Fruit fly (Drosophila melanogaster) whole organism, prepupa: ENCODE data around the gene CG32313.
A peak's percentile ranks its signal among the peaks of the same experiment; 100 is the strongest.

Experiments used
- Blimp-1 ChIP-seq: fragments of 200-800 bp; sonication (Bioruptor generic); optimal IDR thresholded peaks from 3 replicates; lab custom pipeline; 2017; ENCODE audit warnings: missing biosample characterization, missing genetic modification characterization, mild to moderate bottlenecking, moderate library complexity, missing genetic modification reagents
- CG10631 ChIP-seq: fragments of 200-800 bp; sonication (Bioruptor generic); optimal IDR thresholded peaks from 2 replicates; lab custom pipeline; 2016; ENCODE audit warnings: missing biosample characterization, missing genetic modification characterization
- CG10669 ChIP-seq: fragments of 200-800 bp; sonication (Bioruptor generic); optimal IDR thresholded peaks from 3 replicates; lab custom pipeline; 2018; ENCODE audit warnings: missing biosample characterization, mild to moderate bottlenecking, missing genetic modification characterization, moderate library complexity
- CG11762 ChIP-seq: fragments of 200-800 bp; sonication (Bioruptor generic); optimal IDR thresholded peaks from 3 replicates; lab custom pipeline; 2016; ENCODE audit warnings: missing biosample characterization, missing genetic modification characterization; ENCODE audit not compliant: insufficient read depth
- CG11902 ChIP-seq: fragments of 200-800 bp; sonication (Bioruptor generic); optimal IDR thresholded peaks from 3 replicates; lab custom pipeline; 2016; ENCODE audit warnings: missing biosample characterization, missing genetic modification characterization
- CG1621 ChIP-seq: fragments of 200-800 bp; sonication (Bioruptor generic); optimal IDR thresholded peaks from 3 replicates; lab custom pipeline; 2018; ENCODE audit warnings: missing biosample characterization, mild to moderate bottlenecking, missing genetic modification characterization
- CG3032 ChIP-seq: fragments of 200-800 bp; optimal IDR thresholded peaks from 2 replicates; lab custom pipeline; 2019; ENCODE audit warnings: missing biosample characterization, mild to moderate bottlenecking, missing genetic modification characterization, moderate library complexity
- CG32006 ChIP-seq: fragments of 200-800 bp; sonication (Bioruptor generic); optimal IDR thresholded peaks from 3 replicates; lab custom pipeline; 2017; ENCODE audit warnings: missing biosample characterization, mild to moderate bottlenecking, missing genetic modification characterization
- CG3919 ChIP-seq: fragments of 200-800 bp; sonication (Bioruptor generic); optimal IDR thresholded peaks from 3 replicates; lab custom pipeline; 2016; ENCODE audit warnings: missing biosample characterization, missing genetic modification characterization
- CG6163 ChIP-seq: fragments of 200-800 bp; sonication (Bioruptor generic); IDR thresholded peaks from 3 replicates; pipeline ENCODE4 v1.3.6; 2022; ENCODE audit warnings: missing biosample characterization, missing genetic modification characterization
- CG6276 ChIP-seq: fragments of 200-800 bp; sonication (Bioruptor generic); optimal IDR thresholded peaks from 2 replicates; lab custom pipeline; 2017; ENCODE audit warnings: missing biosample characterization, mild to moderate bottlenecking, missing genetic modification characterization
- CG6808 ChIP-seq: fragments of 200-800 bp; sonication (Bioruptor generic); optimal IDR thresholded peaks from 3 replicates; lab custom pipeline; 2017; ENCODE audit warnings: missing biosample characterization, missing genetic modification characterization, mild to moderate bottlenecking, moderate library complexity, missing genetic modification reagents
- CG6854 ChIP-seq: fragments of 200-800 bp; sonication (Bioruptor generic); optimal IDR thresholded peaks from 2 replicates; lab custom pipeline; 2017; ENCODE audit warnings: missing biosample characterization, mild to moderate bottlenecking, missing genetic modification characterization
- CG7368 ChIP-seq: fragments of 200-800 bp; sonication (Bioruptor generic); optimal IDR thresholded peaks from 3 replicates; lab custom pipeline; 2016; ENCODE audit warnings: missing biosample characterization, missing genetic modification characterization
- CG8119 ChIP-seq: fragments of 200-800 bp; sonication (Bioruptor generic); IDR thresholded peaks from 3 replicates; pipeline ENCODE4 v1.3.6; 2022; ENCODE audit warnings: missing biosample characterization, missing genetic modification characterization
- CG8319 ChIP-seq: fragments of 200-800 bp; sonication (Bioruptor generic); optimal IDR thresholded peaks from 3 replicates; lab custom pipeline; 2016; ENCODE audit warnings: missing biosample characterization, missing genetic modification characterization
- CG8632 ChIP-seq: fragments of 200-800 bp; sonication (Bioruptor generic); optimal IDR thresholded peaks from 3 replicates; lab custom pipeline; 2016; ENCODE audit warnings: missing biosample characterization, missing genetic modification characterization
- CG9139 ChIP-seq: fragments of 200-800 bp; sonication (Bioruptor generic); optimal IDR thresholded peaks from 3 replicates; lab custom pipeline; 2017; ENCODE audit warnings: missing biosample characterization, mild to moderate bottlenecking, missing genetic modification characterization
- Eip78C ChIP-seq: fragments of 200-800 bp; sonication (Bioruptor generic); peaks from one replicate; lab custom pipeline; 2016; ENCODE audit warnings: missing biosample characterization, missing genetic modification characterization
- Eip93F ChIP-seq: fragments of 200-800 bp; sonication (Bioruptor generic); optimal IDR thresholded peaks from 2 replicates; lab custom pipeline; 2016; ENCODE audit warnings: missing biosample characterization, mild to moderate bottlenecking, missing genetic modification characterization
- Ets96B ChIP-seq: fragments of 200-800 bp; optimal IDR thresholded peaks from 2 replicates; lab custom pipeline; 2019; ENCODE audit warnings: missing biosample characterization, mild to moderate bottlenecking, missing genetic modification characterization, moderate library complexity
- Gug ChIP-seq: fragments of 200-800 bp; sonication (Bioruptor generic); IDR thresholded peaks from 2 replicates; pipeline ENCODE4 v1.3.6; 2022; ENCODE audit warnings: missing biosample characterization, missing genetic modification characterization
- Hr38 ChIP-seq: sonication (Bioruptor generic); optimal IDR thresholded peaks from 2 replicates; lab custom pipeline; 2016; ENCODE audit warnings: missing biosample characterization, missing genetic modification characterization
- Hr39 ChIP-seq: fragments of 200-800 bp; sonication (Bioruptor generic); optimal IDR thresholded peaks from 2 replicates; lab custom pipeline; 2016; ENCODE audit warnings: missing biosample characterization, missing genetic modification characterization
- Hr4 ChIP-seq: fragments of 200-800 bp; sonication (Bioruptor generic); optimal IDR thresholded peaks from 3 replicates; lab custom pipeline; 2016; ENCODE audit warnings: missing biosample characterization, missing genetic modification characterization
- Lpt ChIP-seq: fragments of 200-800 bp; sonication (Bioruptor generic); optimal IDR thresholded peaks from 3 replicates; lab custom pipeline; 2016; ENCODE audit warnings: missing biosample characterization, missing genetic modification characterization
- Met ChIP-seq: fragments of 200-800 bp; sonication (Bioruptor generic); optimal IDR thresholded peaks from 3 replicates; lab custom pipeline; 2016; ENCODE audit warnings: missing biosample characterization, missing genetic modification characterization
- OdsH ChIP-seq: fragments of 200-800 bp; sonication (Bioruptor generic); optimal IDR thresholded peaks from 3 replicates; lab custom pipeline; 2016; ENCODE audit warnings: missing biosample characterization, missing genetic modification characterization
- Smox ChIP-seq: fragments of 200-800 bp; sonication (Bioruptor generic); optimal IDR thresholded peaks from 3 replicates; lab custom pipeline; 2016; ENCODE audit warnings: missing biosample characterization, missing genetic modification characterization
- achi ChIP-seq: fragments of 200-800 bp; sonication (Bioruptor generic); optimal IDR thresholded peaks from 3 replicates; lab custom pipeline; 2016; ENCODE audit warnings: missing biosample characterization, missing genetic modification characterization
- acj6 ChIP-seq: fragments of 200-800 bp; sonication (Bioruptor generic); optimal IDR thresholded peaks from 3 replicates; lab custom pipeline; 2016; ENCODE audit warnings: missing biosample characterization, missing genetic modification characterization
- dac ChIP-seq: fragments of 200-800 bp; sonication (Bioruptor generic); optimal IDR thresholded peaks from 2 replicates; lab custom pipeline; 2017; ENCODE audit warnings: missing biosample characterization, mild to moderate bottlenecking, missing genetic modification characterization
- dsx ChIP-seq: fragments of 200-800 bp; optimal IDR thresholded peaks from 3 replicates; lab custom pipeline; 2019; ENCODE audit warnings: missing biosample characterization, mild to moderate bottlenecking, missing genetic modification characterization, moderate library complexity; ENCODE audit not compliant: poor library complexity, severe bottlenecking
- eg ChIP-seq: fragments of 200-800 bp; sonication (Bioruptor generic); IDR thresholded peaks from 3 replicates; pipeline ENCODE4 v1.3.6; 2022; ENCODE audit warnings: missing biosample characterization, missing genetic modification characterization
- esn ChIP-seq: fragments of 200-800 bp; sonication (Bioruptor generic); optimal IDR thresholded peaks from 2 replicates; lab custom pipeline; 2016; ENCODE audit warnings: missing biosample characterization, mild to moderate bottlenecking, missing genetic modification characterization, moderate library complexity
- fd59A ChIP-seq: fragments of 200-800 bp; sonication (Bioruptor generic); optimal IDR thresholded peaks from 2 replicates; lab custom pipeline; 2017; ENCODE audit warnings: missing biosample characterization, mild to moderate bottlenecking, missing genetic modification characterization, missing genetic modification reagents
- lz ChIP-seq: fragments of 200-800 bp; sonication (Bioruptor generic); optimal IDR thresholded peaks from 3 replicates; lab custom pipeline; 2016; ENCODE audit warnings: missing biosample characterization, missing genetic modification characterization
- net ChIP-seq: fragments of 200-800 bp; sonication (Bioruptor generic); optimal IDR thresholded peaks from 3 replicates; lab custom pipeline; 2016; ENCODE audit warnings: missing biosample characterization, missing genetic modification characterization
- pdm3 ChIP-seq: fragments of 200-800 bp; sonication (Bioruptor generic); optimal IDR thresholded peaks from 3 replicates; lab custom pipeline; 2016; ENCODE audit warnings: missing biosample characterization, missing genetic modification characterization
- spab ChIP-seq: fragments of 200-800 bp; sonication (Bioruptor generic); optimal IDR thresholded peaks from 2 replicates; lab custom pipeline; 2017; ENCODE audit warnings: missing biosample characterization, mild to moderate bottlenecking, missing genetic modification characterization, missing genetic modification reagents
- ss ChIP-seq, 2 experiments: fragments of 200-800 bp; sonication (Bioruptor generic); optimal IDR thresholded peaks; 2 replicates in 1 of 2; 3 replicates in 1 of 2; lab custom pipeline; 2017 to 2018; ENCODE audit warnings: mild to moderate bottlenecking in 2 of 2, missing biosample characterization in 2 of 2, missing genetic modification characterization in 2 of 2, moderate library complexity in 1 of 2
- svp ChIP-seq: fragments of 200-800 bp; sonication (Bioruptor generic); peaks from one replicate; lab custom pipeline; 2016; ENCODE audit warnings: missing biosample characterization, missing genetic modification characterization
- topi ChIP-seq: fragments of 200-800 bp; sonication (Bioruptor generic); optimal IDR thresholded peaks from 3 replicates; lab custom pipeline; 2016; ENCODE audit warnings: missing biosample characterization, missing genetic modification characterization
- vri ChIP-seq: fragments of 200-800 bp; sonication (Bioruptor generic); optimal IDR thresholded peaks from 3 replicates; lab custom pipeline; 2016; ENCODE audit warnings: missing biosample characterization, mild to moderate bottlenecking, missing genetic modification characterization

CG32313 gene

DNA sequence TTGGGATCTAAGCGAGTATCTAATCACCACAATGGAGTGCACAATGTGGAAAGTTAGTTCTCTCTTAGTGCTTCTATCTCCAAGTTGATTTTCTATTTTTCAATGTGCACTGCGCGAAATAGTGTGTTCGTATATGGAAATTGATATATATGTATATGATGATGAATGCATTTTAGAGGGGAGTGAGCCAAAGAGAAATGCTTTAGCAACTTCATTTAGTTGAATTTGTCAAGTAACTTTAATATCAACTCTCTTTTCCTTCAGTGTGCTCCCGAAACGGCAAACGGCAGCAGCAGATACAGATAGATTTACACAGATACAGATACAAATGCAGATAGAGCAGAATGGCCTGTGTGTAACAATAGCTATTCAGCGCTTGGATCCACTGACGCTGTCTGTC lies 38.5 kb upstream of the CG32313 start (continued):
- TF ChIP-seq eg (GFP tag; lab: Robert Waterston, UW) = peak; percentile 91
- TF ChIP-seq CG6808 (GFP tag; lab: Kevin White, UChicago) = no peak
- TF ChIP-seq achi (GFP tag; lab: Kevin White, UChicago) = peak; percentile 12
- TF ChIP-seq CG7368 (GFP tag; lab: Kevin White, UChicago) = no peak
- no peak for TF ChIP-seq Eip93F
- peak; percentile 88 for TF ChIP-seq Eip78C (GFP tag; lab: Kevin White, UChicago)
- peak; percentile 87 for TF ChIP-seq CG8119 (GFP tag; lab: Robert Waterston, UW)
- no peak for TF ChIP-seq dsx
- TF ChIP-seq CG1621 = no peak
- no peak for TF ChIP-seq Ets96B (tag; lab: Kevin White, UChicago)
- TF ChIP-seq Met (GFP tag; lab: Kevin White, UChicago) = peak; percentile 32
- no peak for TF ChIP-seq CG6854
- TF ChIP-seq esn (GFP tag; lab: Kevin White, UChicago) = peak; percentile 22
- no peak for TF ChIP-seq CG6163 (GFP tag; lab: Robert Waterston, UW)
- peak; percentile 4 for TF ChIP-seq vri (GFP tag; lab: Kevin White, UChicago)
- TF ChIP-seq CG8319 (GFP tag; lab: Kevin White, UChicago) = no peak
- TF ChIP-seq pdm3 (GFP tag; lab: Kevin White, UChicago) = peak; percentile 69
- no peak for TF ChIP-seq ss (GFP tag; optimal IDR thresholded peaks at IDR 0.05; lab: Kevin White, UChicago)
- TF ChIP-seq Smox (GFP tag; lab: Kevin White, UChicago) = peak; percentile 12
- peak; percentile 65 for TF ChIP-seq dac (GFP tag; lab: Kevin White, UChicago)
- peak; percentile 92 for TF ChIP-seq Hr4
- no peak for TF ChIP-seq spab (GFP tag; lab: Kevin White, UChicago)
- TF ChIP-seq Lpt (GFP tag; lab: Kevin White, UChicago) = peak; percentile 83
- TF ChIP-seq CG3032 (tag; lab: Kevin White, UChicago) = peak; percentile 3

DNA sequence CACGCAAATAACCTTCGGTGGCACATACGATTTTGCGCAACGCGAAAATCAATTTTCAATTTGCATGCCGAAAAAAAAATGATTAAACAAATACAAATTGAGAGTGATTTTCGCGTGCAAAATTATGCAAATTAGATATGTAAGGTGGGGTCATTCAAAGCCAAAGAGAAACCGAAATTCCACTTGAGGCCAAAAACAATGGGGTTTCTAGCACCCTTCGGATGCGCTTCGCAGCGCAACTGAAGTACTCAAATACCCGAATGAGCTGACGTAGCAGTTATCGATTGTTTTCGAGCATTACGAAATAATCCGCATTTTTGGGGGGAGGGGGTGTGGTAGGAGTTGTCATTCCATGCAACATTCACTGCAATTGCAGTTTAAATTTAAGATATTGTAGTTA lies 35.3 kb upstream of the CG32313 start:
- TF ChIP-seq net (GFP tag; lab: Kevin White, UChicago) = no peak
- TF ChIP-seq Lpt (GFP tag; lab: Kevin White, UChicago) = no peak
- TF ChIP-seq CG10669 (GFP tag; lab: Kevin White, UChicago) = no peak
- TF ChIP-seq CG6163 (GFP tag; lab: Robert Waterston, UW) = no peak
- TF ChIP-seq lz (GFP tag; lab: Kevin White, UChicago) = no peak
- TF ChIP-seq Eip78C (GFP tag; lab: Kevin White, UChicago) = no peak
- no peak for TF ChIP-seq CG8632 (GFP tag; lab: Kevin White, UChicago)
- TF ChIP-seq CG6854 = no peak
- TF ChIP-seq svp (GFP tag; lab: Kevin White, UChicago) = no peak
- TF ChIP-seq OdsH = no peak
- no peak for TF ChIP-seq Hr39 (GFP tag; lab: Kevin White, UChicago)
- TF ChIP-seq Gug (GFP tag; lab: Robert Waterston, UW) = no peak

DNA sequence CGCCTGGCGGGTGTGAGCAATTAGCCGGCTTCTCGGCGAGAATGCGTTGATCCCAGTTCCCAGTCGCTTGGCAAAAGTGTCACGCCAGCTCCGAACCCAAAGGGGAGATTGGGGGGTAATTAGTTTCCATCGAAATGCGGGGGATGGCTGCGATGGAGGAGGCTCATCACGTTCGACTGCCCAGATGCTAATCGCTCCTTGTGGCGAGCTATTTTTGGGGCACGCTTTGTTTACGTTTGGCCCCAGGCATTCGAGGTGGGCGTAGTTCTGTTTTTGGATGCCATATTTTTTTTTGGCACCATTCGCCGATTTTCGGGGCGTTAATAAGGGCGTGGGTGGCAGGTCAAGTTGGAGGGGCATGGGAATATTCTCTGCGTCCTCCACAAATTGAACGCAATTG lies 34.7 kb upstream of the CG32313 start:
- TF ChIP-seq CG10631 = no peak
- no peak for TF ChIP-seq Smox (GFP tag; lab: Kevin White, UChicago)
- TF ChIP-seq Met (GFP tag; lab: Kevin White, UChicago) = no peak
- no peak for TF ChIP-seq dac (GFP tag; lab: Kevin White, UChicago)
- no peak for TF ChIP-seq CG8119 (GFP tag; lab: Robert Waterston, UW)
- TF ChIP-seq CG6808 (GFP tag; lab: Kevin White, UChicago) = no peak
- TF ChIP-seq CG32006 (GFP tag; lab: Kevin White, UChicago) = no peak
- no peak for TF ChIP-seq lz (GFP tag; lab: Kevin White, UChicago)
- TF ChIP-seq Hr38 (GFP tag; lab: Kevin White, UChicago) = no peak

DNA sequence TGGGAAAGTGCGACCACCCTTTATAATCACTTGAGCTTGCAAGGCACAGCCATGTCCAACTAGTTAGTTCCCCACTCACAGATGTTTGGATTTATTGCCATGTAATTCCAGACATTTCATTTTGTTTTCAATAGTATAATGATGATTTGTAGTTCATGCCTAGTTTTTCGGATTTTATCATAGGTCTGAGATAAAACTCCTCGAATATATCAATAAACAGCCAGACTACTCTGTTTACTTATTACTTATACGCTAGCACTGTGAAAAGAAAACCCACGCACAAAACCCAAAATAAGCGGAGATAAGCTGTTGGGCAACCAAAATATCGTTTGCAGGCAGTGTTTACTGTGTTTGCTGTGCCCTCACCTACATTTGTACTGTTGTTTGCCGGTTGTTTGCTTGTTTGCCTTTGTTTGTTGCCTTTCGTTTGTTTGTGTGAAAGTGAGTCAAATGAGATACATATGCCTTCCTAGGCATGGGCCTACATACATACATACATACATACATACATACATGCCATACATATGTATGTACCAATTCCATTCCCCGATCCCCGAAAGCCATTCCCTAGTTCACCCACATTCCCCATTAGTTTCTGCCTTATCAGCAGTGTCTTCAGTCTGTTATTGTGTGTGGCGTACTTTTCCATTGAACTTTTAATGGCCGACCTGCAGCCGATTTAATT lies 33.8 kb upstream of the CG32313 start:
- peak; percentile 34 for TF ChIP-seq CG8632 (GFP tag; lab: Kevin White, UChicago)
- TF ChIP-seq CG6854 = no peak
- TF ChIP-seq CG11902 = no peak
- TF ChIP-seq acj6 (GFP tag; lab: Kevin White, UChicago) = peak; percentile 29
- TF ChIP-seq Smox (GFP tag; lab: Kevin White, UChicago) = no peak
- TF ChIP-seq OdsH = peak; percentile 48
- no peak for TF ChIP-seq Blimp-1 (GFP tag; lab: Kevin White, UChicago)
- TF ChIP-seq CG6276 (GFP tag; lab: Kevin White, UChicago) = no peak
- peak; percentile 31 for TF ChIP-seq CG3919 (GFP tag; lab: Kevin White, UChicago)
- peak; percentile 40 for TF ChIP-seq CG7368 (GFP tag; lab: Kevin White, UChicago)
- no peak for TF ChIP-seq topi (GFP tag; lab: Kevin White, UChicago)
- no peak for TF ChIP-seq fd59A (GFP tag; lab: Kevin White, UChicago)
- no peak for TF ChIP-seq Lpt (GFP tag; lab: Kevin White, UChicago)
- no peak for TF ChIP-seq CG9139 (GFP tag; lab: Kevin White, UChicago)
- peak; percentile 31 for TF ChIP-seq pdm3 (GFP tag; lab: Kevin White, UChicago)
- peak; percentile 10 for TF ChIP-seq CG11762
- peak; percentile 35 for TF ChIP-seq svp (GFP tag; lab: Kevin White, UChicago)
- TF ChIP-seq Gug (GFP tag; lab: Robert Waterston, UW) = no peak
